Worm (Caenorhabditis elegans): ENCODE data around the gene T11F9.14.

ce11 chrV:11462963-11463453, 17.6 kb downstream of the T11F9.14 start, which contains the start of gene zipt-16:
- TF ChIP-seq unc-62 (GFP tag; optimal IDR thresholded peaks at IDR 0.05) (no peak), nhr-28 (tag; optimal IDR thresholded peaks at IDR 0.05) (no peak)
